Worm (Caenorhabditis elegans): ENCODE results near the gene srw-29.

- TF ChIP-seq flh-1 (GFP tag; optimal IDR thresholded peaks at IDR 0.05) (no peak), mab-5 (tag; optimal IDR thresholded peaks at IDR 0.05) (no peak), lsy-2 (tag; optimal IDR thresholded peaks at IDR 0.05) (no peak)
Measured at ce11 chrV:16455065-16455464, 30.7 kb upstream of the srw-29 start, which contains the start of gene str-14.
